Fruit fly (Drosophila melanogaster) whole organism, prepupa: ENCODE data around the gene Eig71Eh.

Source experiments
- CG9139 ChIP-seq: fragments of 200-800 bp; sonication (Bioruptor generic); optimal IDR thresholded peaks from 3 replicates; lab custom pipeline; 2017; ENCODE audit warnings: missing biosample characterization, mild to moderate bottlenecking, missing genetic modification characterization
- dsx ChIP-seq: fragments of 200-800 bp; optimal IDR thresholded peaks from 3 replicates; lab custom pipeline; 2019; ENCODE audit warnings: missing biosample characterization, mild to moderate bottlenecking, missing genetic modification characterization, moderate library complexity; ENCODE audit not compliant: poor library complexity, severe bottlenecking
- lz ChIP-seq: fragments of 200-800 bp; sonication (Bioruptor generic); optimal IDR thresholded peaks from 3 replicates; lab custom pipeline; 2016; ENCODE audit warnings: missing biosample characterization, missing genetic modification characterization
- vri ChIP-seq: fragments of 200-800 bp; sonication (Bioruptor generic); optimal IDR thresholded peaks from 3 replicates; lab custom pipeline; 2016; ENCODE audit warnings: missing biosample characterization, mild to moderate bottlenecking, missing genetic modification characterization

dm6 chr3L:15632653-15633052 is 26.6 kb downstream of the Eig71Eh start:
- TF ChIP-seq CG9139 (GFP tag; lab: Kevin White, UChicago): peak; percentile 23
- no peak for TF ChIP-seq lz (GFP tag; lab: Kevin White, UChicago)
- TF ChIP-seq dsx: no peak
- TF ChIP-seq vri (GFP tag; lab: Kevin White, UChicago): no peak
